Fruit fly (Drosophila melanogaster) whole organism, adult: ENCODE measurements around the gene acj6.

Experiments
- CG5204 ChIP-seq: fragments of 200-800 bp; sonication (Bioruptor generic); optimal IDR thresholded peaks from 2 replicates; lab custom pipeline; 2016; ENCODE audit warnings: missing biosample characterization, missing genetic modification characterization
- Hr96 ChIP-seq: fragments of 200-800 bp; sonication (Bioruptor generic); optimal IDR thresholded peaks from 2 replicates; lab custom pipeline; 2016; ENCODE audit warnings: missing biosample characterization, missing genetic modification characterization

- no peak for TF ChIP-seq Hr96 (GFP tag; lab: Kevin White, UChicago)
- TF ChIP-seq CG5204 (GFP tag; lab: Kevin White, UChicago): no peak
Observed at dm6 chrX:15353654-15354053, 25.2 kb downstream of the acj6 start.
